Worm (Caenorhabditis elegans): ENCODE results near the gene C33C12.12.

DNA sequence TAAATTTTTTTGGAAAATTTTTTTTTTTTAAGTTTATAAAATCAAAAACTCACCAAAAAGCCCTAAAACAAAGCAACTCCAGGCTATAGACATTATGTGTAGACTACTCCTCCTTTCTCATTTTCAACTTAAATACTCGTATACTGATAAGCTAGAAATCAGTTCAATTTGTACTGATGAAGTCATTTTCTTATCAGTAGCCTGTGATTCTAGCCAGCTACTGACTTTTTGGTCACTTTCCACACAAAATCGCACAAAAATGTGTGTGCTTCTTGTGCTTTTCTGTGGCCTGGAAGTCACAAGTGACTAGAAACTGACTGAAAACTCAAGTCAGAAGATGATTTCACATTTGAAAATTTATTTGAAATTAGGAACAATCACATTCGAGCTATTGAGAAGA is 16.3 kb upstream of the C33C12.12 start, which contains the start of gene gba-2:
- no peak for TF ChIP-seq nhr-237 (tag; optimal IDR thresholded peaks at IDR 0.05)
- TF ChIP-seq lin-13 (GFP tag; optimal IDR thresholded peaks at IDR 0.05) = no peak
- no peak for TF ChIP-seq ces-1 (GFP tag; optimal IDR thresholded peaks at IDR 0.05)
- TF ChIP-seq nhr-42 (GFP tag; IDR thresholded peaks at IDR 0.05) = no peak
- TF ChIP-seq pha-4 (GFP tag; IDR thresholded peaks at IDR 0.05) = no peak
- TF ChIP-seq pha-4 (tag; optimal IDR thresholded peaks at IDR 0.05) = no peak
- TF ChIP-seq madf-5 (GFP tag; IDR thresholded peaks at IDR 0.05) = no peak
- peak; percentile 98 for TF ChIP-seq nhr-28 (tag; optimal IDR thresholded peaks at IDR 0.05)
- no peak for TF ChIP-seq cey-2 (tag; optimal IDR thresholded peaks at IDR 0.05; ENCODE audit: borderline replicate concordance, insufficient read depth)
- no peak for TF ChIP-seq ztf-11 (tag; optimal IDR thresholded peaks at IDR 0.05)
- no peak for TF ChIP-seq php-3 (GFP tag; IDR thresholded peaks at IDR 0.05)
- no peak for TF ChIP-seq aha-1 (tag)
- no peak for TF ChIP-seq nhr-6 (tag; optimal IDR thresholded peaks at IDR 0.05)

Data from whole organism, L4 larva.